Fruit fly (Drosophila melanogaster): ENCODE results near the gene CG32104.

CG32104 gene

DNA sequence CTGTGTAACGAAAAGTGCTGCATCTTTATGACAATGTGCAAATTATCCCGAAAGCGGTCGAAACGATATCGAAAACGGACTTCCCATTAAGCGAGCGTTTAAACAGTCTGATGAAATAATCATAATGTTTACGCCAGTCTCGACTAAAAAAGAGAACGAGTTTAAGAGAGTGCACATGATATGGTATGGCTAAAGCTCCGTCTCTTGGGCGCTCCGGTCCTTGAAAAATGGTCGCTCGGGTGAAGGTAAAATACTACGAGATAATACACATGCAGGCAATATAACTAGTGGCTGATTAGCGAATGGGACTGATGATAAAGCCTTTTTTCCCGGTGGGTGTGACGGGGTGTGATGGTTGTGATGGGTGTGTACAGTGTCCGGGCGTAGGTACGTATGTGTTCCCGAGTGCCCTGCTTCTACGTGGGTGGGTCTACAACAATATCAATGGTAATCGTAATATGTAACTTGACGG, 12.1 kb upstream of the CG32104 start:
- TF ChIP-seq trh (GFP tag; optimal IDR thresholded peaks at IDR 0.05) (no peak), cas (GFP tag; IDR thresholded peaks at IDR 0.05) (no peak), CG9932 (GFP tag; IDR thresholded peaks at IDR 0.05) (no peak), CG12104 (GFP tag; optimal IDR thresholded peaks at IDR 0.05) (no peak), CG12744 (GFP tag; optimal IDR thresholded peaks at IDR 0.05) (no peak), gt (GFP tag; IDR thresholded peaks at IDR 0.05) (no peak), exex (tag; optimal IDR thresholded peaks at IDR 0.05) (peak; percentile 42), Trl (optimal IDR thresholded peaks at IDR 0.05) (peak in 1 of 2 experiments; percentile 29), Trl (GFP tag; optimal IDR thresholded peaks at IDR 0.05) (no peak), CG14050 (GFP tag; IDR thresholded peaks at IDR 0.05) (no peak), Pdp1 (GFP tag; optimal IDR thresholded peaks at IDR 0.05) (no peak), disco-r (GFP tag; optimal IDR thresholded peaks at IDR 0.05) (no peak), ftz-f1 (GFP tag; optimal IDR thresholded peaks at IDR 0.05) (peak; percentile 64), CG7928 (GFP tag; optimal IDR thresholded peaks at IDR 0.05) (no peak), CG3163 (GFP tag; optimal IDR thresholded peaks at IDR 0.05) (peak; percentile 18), btn (GFP tag; optimal IDR thresholded peaks at IDR 0.05) (no peak), CrebB (tag; optimal IDR thresholded peaks at IDR 0.05) (no peak), CG34376 (GFP tag; optimal IDR thresholded peaks at IDR 0.05) (peak; percentile 45), Vsx1 (GFP tag; optimal IDR thresholded peaks at IDR 0.05) (no peak), Elba2 (GFP tag; optimal IDR thresholded peaks at IDR 0.05) (no peak), CG12219 (GFP tag; optimal IDR thresholded peaks at IDR 0.05) (no peak), CG13296 (GFP tag; optimal IDR thresholded peaks at IDR 0.05) (no peak), Oaz (GFP tag; IDR thresholded peaks at IDR 0.05) (0 out of 2 replicates have a peak, but pooled peaks have one; percentile 4), Deaf1 (tag; optimal IDR thresholded peaks at IDR 0.05) (peak; percentile 7), seq (GFP tag; IDR thresholded peaks at IDR 0.05) (no peak), CG11695 (GFP tag; IDR thresholded peaks at IDR 0.05) (no peak), oc (tag; optimal IDR thresholded peaks at IDR 0.05) (no peak), CG10979 (tag; optimal IDR thresholded peaks at IDR 0.05) (no peak), CG18262 (tag; optimal IDR thresholded peaks at IDR 0.05) (no peak), Dip3 (GFP tag; optimal IDR thresholded peaks at IDR 0.05) (no peak), slou (GFP tag; optimal IDR thresholded peaks at IDR 0.05) (no peak), chinmo (GFP tag; IDR thresholded peaks at IDR 0.05; ENCODE audit: partially characterized antibody) (peak; percentile 54; the same call in 1 of the 4 replicates), sug (tag; optimal IDR thresholded peaks at IDR 0.05) (peak; percentile 53), org-1 (GFP tag; optimal IDR thresholded peaks at IDR 0.05) (no peak), CG11696 (GFP tag; IDR thresholded peaks at IDR 0.05) (no peak), luna (GFP tag; optimal IDR thresholded peaks at IDR 0.05) (no peak), fd64A (GFP tag; optimal IDR thresholded peaks at IDR 0.05) (no peak), Ptx1 (GFP tag; IDR thresholded peaks at IDR 0.05) (no peak), ac (GFP tag; optimal IDR thresholded peaks at IDR 0.05) (no peak), Usf (GFP tag; optimal IDR thresholded peaks at IDR 0.05) (no peak), CG4360 (GFP tag; IDR thresholded peaks at IDR 0.05) (no peak), CG6813 (GFP tag; optimal IDR thresholded peaks at IDR 0.05) (no peak), cwo (GFP tag; optimal IDR thresholded peaks at IDR 0.05) (no peak), hb (GFP tag; IDR thresholded peaks at IDR 0.05; ENCODE audit: partially characterized antibody) (no peak), HLH54F (GFP tag; optimal IDR thresholded peaks at IDR 0.05) (no peak), CoRest (tag; optimal IDR thresholded peaks at IDR 0.05) (no peak), CG8924 (tag; optimal IDR thresholded peaks at IDR 0.05) (no peak), sens (GFP tag) (no peak), sob (GFP tag; IDR thresholded peaks at IDR 0.05) (no peak), mirr (GFP tag; optimal IDR thresholded peaks at IDR 0.05) (peak; percentile 28)
